Worm (Caenorhabditis elegans) whole organism, L4 larva: ENCODE data around the gene C07C7.3.
A peak's percentile ranks its signal among the peaks of the same experiment; 100 is the strongest.

ENCODE experiments used
- D1046.2 ChIP-seq: fragments of 200-800 bp; sonication (Bioruptor generic); IDR thresholded peaks from 2 replicates; pipeline ENCODE4 v1.3.6; 2022; ENCODE audit warnings: missing genetic modification characterization, missing compliant biosample characterization
- F10B5.3 ChIP-seq: sonication (generic microtip); optimal IDR thresholded peaks from 2 replicates; lab custom pipeline; 2016; ENCODE audit warnings: mild to moderate bottlenecking, missing genetic modification characterization, missing compliant biosample characterization
- F26F4.8 ChIP-seq: fragments of 200-800 bp; sonication (Bioruptor generic); conservative IDR thresholded peaks from 2 replicates; pipeline ENCODE4 v1.3.6; 2022; ENCODE audit warnings: missing genetic modification characterization, missing compliant biosample characterization
- F37D6.2 ChIP-seq: sonication (generic microtip); optimal IDR thresholded peaks from 2 replicates; lab custom pipeline; 2016; ENCODE audit warnings: mild to moderate bottlenecking, missing genetic modification characterization, missing compliant biosample characterization
- F44E2.7 ChIP-seq: fragments of 200-800 bp; sonication (Bioruptor generic); IDR thresholded peaks from 2 replicates; pipeline ENCODE4 v2.1.2; 2022; ENCODE audit warnings: missing genetic modification characterization, missing compliant biosample characterization
- T20F7.1 ChIP-seq: fragments of 200-800 bp; sonication (Bioruptor generic); optimal IDR thresholded peaks from 2 replicates; lab custom pipeline; 2018; ENCODE audit warnings: mild to moderate bottlenecking, missing genetic modification characterization, missing compliant biosample characterization
- Y48G9A.11 ChIP-seq: fragments of 200-800 bp; sonication (Bioruptor generic); IDR thresholded peaks from 2 replicates; pipeline ENCODE4 v1.3.6; 2022; ENCODE audit warnings: missing genetic modification reagents, missing genetic modification characterization, missing compliant biosample characterization
- Y5F2A.4 ChIP-seq: fragments of 200-800 bp; sonication (Bioruptor generic); optimal IDR thresholded peaks from 2 replicates; lab custom pipeline; 2018; ENCODE audit warnings: mild to moderate bottlenecking, missing genetic modification characterization, missing compliant biosample characterization
- Y75B8A.6 ChIP-seq: fragments of 200-800 bp; sonication (Bioruptor generic); IDR thresholded peaks from 2 replicates; pipeline ENCODE4 v1.3.6; 2022; ENCODE audit warnings: missing genetic modification reagents, missing genetic modification characterization, missing compliant biosample characterization
- aly-2 ChIP-seq: sonication (generic microtip); optimal IDR thresholded peaks from 2 replicates; lab custom pipeline; 2018; ENCODE audit warnings: missing biosample characterization, missing genetic modification characterization
- ceh-44 ChIP-seq: fragments of 200-800 bp; sonication (Bioruptor generic); IDR thresholded peaks from 2 replicates; pipeline ENCODE4 v1.3.6; 2022; ENCODE audit warnings: missing genetic modification reagents, missing genetic modification characterization, missing compliant biosample characterization
- ces-1 ChIP-seq: fragments of 150-350 bp; sonication (generic microtip); optimal IDR thresholded peaks from 4 replicates; lab custom pipeline; 2014; ENCODE audit warnings: missing biosample characterization, missing genetic modification reagents, missing genetic modification characterization
- cey-2 ChIP-seq: sonication (generic microtip); optimal IDR thresholded peaks from 3 replicates; lab custom pipeline; 2017; ENCODE audit warnings: missing genetic modification characterization, mild to moderate bottlenecking, missing compliant biosample characterization, antibody characterized with exemption, borderline replicate concordance; ENCODE audit not compliant: insufficient read depth
- daf-12 ChIP-seq: fragments of 150-350 bp; optimal IDR thresholded peaks from 2 replicates; lab custom pipeline; 2014; ENCODE audit warnings: missing biosample characterization, missing genetic modification reagents, missing genetic modification characterization
- daf-16 ChIP-seq, 3 experiments: sonication (generic microtip); optimal IDR thresholded peaks; 2 replicates each; lab custom pipeline; 2016 to 2017; ENCODE audit warnings: missing genetic modification characterization in 3 of 3, missing genetic modification reagents in 3 of 3, mild to moderate bottlenecking in 2 of 3, missing compliant biosample characterization in 2 of 3, missing biosample characterization in 1 of 3, moderate library complexity in 1 of 3
- egl-27 ChIP-seq: sonication (generic microtip); optimal IDR thresholded peaks from 3 replicates; lab custom pipeline; 2017; ENCODE audit warnings: missing biosample characterization, missing genetic modification reagents, missing genetic modification characterization
- fkh-10 ChIP-seq: fragments of 150-350 bp; optimal IDR thresholded peaks from 2 replicates; lab custom pipeline; 2014; ENCODE audit warnings: missing biosample characterization, missing genetic modification reagents, missing genetic modification characterization
- fos-1 ChIP-seq: fragments of 150-350 bp; optimal IDR thresholded peaks from 2 replicates; lab custom pipeline; 2014; ENCODE audit warnings: missing biosample characterization, missing genetic modification characterization
- gei-8 ChIP-seq: fragments of 200-800 bp; sonication (Bioruptor generic); optimal IDR thresholded peaks from 2 replicates; lab custom pipeline; 2018; ENCODE audit warnings: mild to moderate bottlenecking, missing genetic modification characterization, missing compliant biosample characterization
- lin-13 ChIP-seq: fragments of 150-350 bp; optimal IDR thresholded peaks from 2 replicates; lab custom pipeline; 2014; ENCODE audit warnings: missing biosample characterization, missing genetic modification reagents, missing genetic modification characterization
- lin-15B ChIP-seq: fragments of 150-350 bp; sonication (generic microtip); optimal IDR thresholded peaks from 3 replicates; lab custom pipeline; 2014; ENCODE audit warnings: missing biosample characterization, missing genetic modification characterization
- lsy-2 ChIP-seq, 2 experiments: fragments of 150-350 bp in 1 of 2; sonication (generic microtip) in 1 of 2; optimal IDR thresholded peaks; 2 replicates each; lab custom pipeline; 2014 to 2017; ENCODE audit warnings: missing biosample characterization in 2 of 2, missing genetic modification characterization in 2 of 2
- mdl-1 ChIP-seq, 2 experiments: fragments of 150-350 bp in 1 of 2; sonication (generic microtip) in 1 of 2; optimal IDR thresholded peaks; 2 replicates each; lab custom pipeline; 2014 to 2017; ENCODE audit warnings: missing biosample characterization in 2 of 2, missing genetic modification characterization in 2 of 2
- mxl-3 ChIP-seq: fragments of 200-800 bp; sonication (Bioruptor generic); optimal IDR thresholded peaks from 2 replicates; lab custom pipeline; 2018; ENCODE audit warnings: mild to moderate bottlenecking, missing genetic modification characterization, missing compliant biosample characterization
- nhr-10 ChIP-seq: fragments of 150-350 bp; optimal IDR thresholded peaks from 2 replicates; lab custom pipeline; 2014; ENCODE audit warnings: missing biosample characterization, missing genetic modification characterization
- nhr-102 ChIP-seq: sonication (generic microtip); optimal IDR thresholded peaks from 2 replicates; lab custom pipeline; 2016; ENCODE audit warnings: mild to moderate bottlenecking, missing genetic modification characterization, moderate library complexity, missing compliant biosample characterization
- nhr-111 ChIP-seq: fragments of 200-800 bp; sonication (Bioruptor generic); optimal IDR thresholded peaks from 2 replicates; lab custom pipeline; 2018; ENCODE audit warnings: mild to moderate bottlenecking, missing genetic modification characterization, missing compliant biosample characterization
- nhr-25 ChIP-seq: sonication (generic microtip); optimal IDR thresholded peaks from 2 replicates; lab custom pipeline; 2017; ENCODE audit warnings: missing genetic modification characterization, mild to moderate bottlenecking, missing compliant biosample characterization, antibody characterized with exemption, moderate library complexity, borderline replicate concordance; ENCODE audit not compliant: insufficient read depth
- nhr-41 ChIP-seq: fragments of 200-800 bp; sonication (Bioruptor generic); IDR thresholded peaks from 2 replicates; pipeline ENCODE4 v1.3.6; 2022; ENCODE audit warnings: missing genetic modification reagents, missing genetic modification characterization, missing compliant biosample characterization
- nhr-77 ChIP-seq: fragments of 150-350 bp; optimal IDR thresholded peaks from 2 replicates; lab custom pipeline; 2014; ENCODE audit warnings: missing biosample characterization, missing genetic modification characterization
- php-3 ChIP-seq: fragments of 200-800 bp; sonication (Bioruptor generic); IDR thresholded peaks from 2 replicates; pipeline ENCODE4 v1.3.6; 2022; ENCODE audit warnings: missing genetic modification reagents, missing genetic modification characterization, missing compliant biosample characterization
- pqm-1 ChIP-seq: sonication (generic microtip); optimal IDR thresholded peaks from 2 replicates; lab custom pipeline; 2017; ENCODE audit warnings: missing biosample characterization, missing genetic modification characterization
- skn-1 ChIP-seq: fragments of 150-350 bp; optimal IDR thresholded peaks from 2 replicates; lab custom pipeline; 2014; ENCODE audit warnings: missing biosample characterization, missing genetic modification characterization
- spr-3 ChIP-seq: fragments of 200-800 bp; sonication (Bioruptor generic); optimal IDR thresholded peaks from 2 replicates; lab custom pipeline; 2018; ENCODE audit warnings: mild to moderate bottlenecking, missing genetic modification characterization, missing compliant biosample characterization
- unc-39 ChIP-seq: sonication (generic microtip); optimal IDR thresholded peaks from 2 replicates; lab custom pipeline; 2017; ENCODE audit warnings: missing biosample characterization, missing genetic modification characterization
- zag-1 ChIP-seq: fragments of 150-350 bp; optimal IDR thresholded peaks from 2 replicates; lab custom pipeline; 2014; ENCODE audit warnings: missing biosample characterization, missing genetic modification characterization
- zfp-3 ChIP-seq: fragments of 200-800 bp; sonication (Bioruptor generic); conservative IDR thresholded peaks from 2 replicates; pipeline ENCODE4 v1.3.6; 2022; ENCODE audit warnings: missing genetic modification reagents, missing genetic modification characterization, missing compliant biosample characterization
- zip-11 ChIP-seq: fragments of 200-800 bp; sonication (Bioruptor generic); IDR thresholded peaks from 2 replicates; pipeline ENCODE4 v1.3.6; 2022; ENCODE audit warnings: missing genetic modification characterization, missing compliant biosample characterization
- ztf-7 ChIP-seq: fragments of 150-350 bp; optimal IDR thresholded peaks from 2 replicates; lab custom pipeline; 2014; ENCODE audit warnings: missing biosample characterization, missing genetic modification characterization

Gene C07C7.3

DNA sequence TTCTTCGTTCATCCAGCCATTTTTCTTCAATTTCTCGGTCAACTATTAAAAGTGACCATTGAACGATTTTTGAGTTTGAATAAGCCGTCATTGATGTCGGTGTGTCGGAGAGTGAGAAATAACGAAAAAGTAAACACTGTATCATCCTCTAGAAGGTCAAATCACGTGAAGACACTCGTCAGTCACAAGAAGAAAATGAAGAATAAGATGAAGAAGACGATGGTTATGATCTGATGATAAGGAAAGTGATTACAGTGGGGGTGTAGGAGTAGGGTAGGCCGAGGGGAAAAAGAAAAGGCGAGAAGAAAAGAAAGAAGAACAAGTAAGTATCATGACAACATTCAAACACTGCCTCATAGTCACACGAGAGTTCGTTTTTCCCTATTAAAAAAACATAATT lies 32.3 kb downstream of the C07C7.3 start (continued):
- TF ChIP-seq unc-39 = no peak
- TF ChIP-seq php-3 = 0 out of 2 replicates have a peak, but pooled peaks have one; percentile 46
- no peak for TF ChIP-seq skn-1 (tag; lab: Kevin White, UChicago)
- TF ChIP-seq nhr-102 (tag; lab: Kevin White, UChicago) = peak; percentile 27
- TF ChIP-seq Y5F2A.4 (GFP tag; lab: Kevin White, UChicago) = no peak
- TF ChIP-seq pqm-1 (tag; lab: Kevin White, UChicago) = peak; percentile 31
- no peak for TF ChIP-seq Y75B8A.6 (GFP tag; lab: Robert Waterston, UW)
- TF ChIP-seq cey-2 (tag; lab: Kevin White, UChicago) = no peak
- TF ChIP-seq daf-16 (GFP tag; optimal IDR thresholded peaks at IDR 0.05; lab: Kevin White, UChicago) = no peak
- TF ChIP-seq daf-16 (tag; optimal IDR thresholded peaks at IDR 0.05; lab: Kevin White, UChicago) = peak; percentile 87
- TF ChIP-seq zag-1 (tag; lab: Kevin White, UChicago) = no peak
- TF ChIP-seq nhr-77 (tag; lab: Kevin White, UChicago) = peak; percentile 75
- TF ChIP-seq egl-27 (tag; lab: Kevin White, UChicago) = no peak
- TF ChIP-seq T20F7.1 (GFP tag; lab: Kevin White, UChicago) = no peak
- 0 out of 2 replicates have a peak, but pooled peaks have one; percentile 34 for TF ChIP-seq zfp-3 (GFP tag; lab: Robert Waterston, UW)
- no peak for TF ChIP-seq F26F4.8 (GFP tag; lab: Robert Waterston, UW)
- TF ChIP-seq Y48G9A.11 (GFP tag; lab: Robert Waterston, UW) = no peak
- TF ChIP-seq nhr-111 = no peak
- TF ChIP-seq fos-1 (tag; lab: Kevin White, UChicago) = peak; percentile 34
- no peak for TF ChIP-seq gei-8
- TF ChIP-seq spr-3 (GFP tag; lab: Kevin White, UChicago) = no peak
- TF ChIP-seq lsy-2 (tag; optimal IDR thresholded peaks at IDR 0.05; lab: Kevin White, UChicago) = peak; percentile 44 to 58
- TF ChIP-seq F37D6.2 (tag; lab: Kevin White, UChicago) = no peak
- no peak for TF ChIP-seq F10B5.3
- TF ChIP-seq D1046.2 (GFP tag; lab: Robert Waterston, UW) = no peak
- no peak for TF ChIP-seq nhr-41 (GFP tag; lab: Robert Waterston, UW)
- no peak for TF ChIP-seq lin-15B (tag; lab: Kevin White, UChicago)
- TF ChIP-seq nhr-10 = peak; percentile 57
- TF ChIP-seq ces-1 (GFP tag; lab: Kevin White, UChicago) = no peak
- TF ChIP-seq ceh-44 (GFP tag; lab: Robert Waterston, UW) = no peak
- no peak for TF ChIP-seq aly-2 (tag; lab: Kevin White, UChicago)
- no peak for TF ChIP-seq ztf-7 (tag; lab: Kevin White, UChicago)
- peak; percentile 6 for TF ChIP-seq lin-13 (GFP tag; lab: Kevin White, UChicago)
- TF ChIP-seq nhr-25 (tag; lab: Kevin White, UChicago) = peak; percentile 76
- no peak for TF ChIP-seq zip-11
- TF ChIP-seq daf-12 (tag; lab: Kevin White, UChicago) = no peak
- no peak for TF ChIP-seq F44E2.7 (GFP tag; lab: Robert Waterston, UW)
- TF ChIP-seq fkh-10 (GFP tag; lab: Kevin White, UChicago) = no peak
- peak; percentile 30 to 75 for TF ChIP-seq mdl-1 (tag; optimal IDR thresholded peaks at IDR 0.05; lab: Kevin White, UChicago)
- TF ChIP-seq mxl-3 (GFP tag; lab: Kevin White, UChicago) = peak; percentile 49
- TF ChIP-seq, all 104 proteins: peak for 30
